Worm (Caenorhabditis elegans): ENCODE results near the gene F28B12.6.

- no peak for TF ChIP-seq fos-1 (tag; optimal IDR thresholded peaks at IDR 0.05)
- no peak for TF ChIP-seq fkh-10 (GFP tag; optimal IDR thresholded peaks at IDR 0.05)
- no peak for TF ChIP-seq nhr-77 (tag; optimal IDR thresholded peaks at IDR 0.05)
These were observed 36.4 kb upstream of the F28B12.6 start, which contains the start of gene tsp-18 for ce11 chrII:5904252-5904651.
